Fruit fly (Drosophila melanogaster) whole organism, prepupa: ENCODE data around the gene siz.

Source experiments
- Blimp-1 ChIP-seq: fragments of 200-800 bp; sonication (Bioruptor generic); optimal IDR thresholded peaks from 3 replicates; lab custom pipeline; 2017; ENCODE audit warnings: missing biosample characterization, missing genetic modification characterization, mild to moderate bottlenecking, moderate library complexity, missing genetic modification reagents
- CG10631 ChIP-seq: fragments of 200-800 bp; sonication (Bioruptor generic); optimal IDR thresholded peaks from 2 replicates; lab custom pipeline; 2016; ENCODE audit warnings: missing biosample characterization, missing genetic modification characterization
- CG10669 ChIP-seq: fragments of 200-800 bp; sonication (Bioruptor generic); optimal IDR thresholded peaks from 3 replicates; lab custom pipeline; 2018; ENCODE audit warnings: missing biosample characterization, mild to moderate bottlenecking, missing genetic modification characterization, moderate library complexity
- CG11294 ChIP-seq: fragments of 200-800 bp; sonication (Bioruptor generic); IDR thresholded peaks from 2 replicates; pipeline ENCODE4 v1.3.6; 2022; ENCODE audit warnings: missing biosample characterization, missing genetic modification characterization
- CG11762 ChIP-seq: fragments of 200-800 bp; sonication (Bioruptor generic); optimal IDR thresholded peaks from 3 replicates; lab custom pipeline; 2016; ENCODE audit warnings: missing biosample characterization, missing genetic modification characterization; ENCODE audit not compliant: insufficient read depth
- CG11902 ChIP-seq: fragments of 200-800 bp; sonication (Bioruptor generic); optimal IDR thresholded peaks from 3 replicates; lab custom pipeline; 2016; ENCODE audit warnings: missing biosample characterization, missing genetic modification characterization
- CG1621 ChIP-seq: fragments of 200-800 bp; sonication (Bioruptor generic); optimal IDR thresholded peaks from 3 replicates; lab custom pipeline; 2018; ENCODE audit warnings: missing biosample characterization, mild to moderate bottlenecking, missing genetic modification characterization
- CG16779 ChIP-seq: fragments of 200-800 bp; sonication (Bioruptor generic); optimal IDR thresholded peaks from 3 replicates; lab custom pipeline; 2017; ENCODE audit warnings: missing biosample characterization, mild to moderate bottlenecking, missing genetic modification characterization
- CG31627 ChIP-seq: fragments of 200-800 bp; sonication (Bioruptor generic); optimal IDR thresholded peaks from 3 replicates; lab custom pipeline; 2016; ENCODE audit warnings: missing biosample characterization, missing genetic modification characterization
- CG32006 ChIP-seq: fragments of 200-800 bp; sonication (Bioruptor generic); optimal IDR thresholded peaks from 3 replicates; lab custom pipeline; 2017; ENCODE audit warnings: missing biosample characterization, mild to moderate bottlenecking, missing genetic modification characterization
- CG34406 ChIP-seq: fragments of 200-800 bp; sonication (Bioruptor generic); optimal IDR thresholded peaks from 3 replicates; lab custom pipeline; 2016; ENCODE audit warnings: missing biosample characterization, missing genetic modification characterization
- CG3919 ChIP-seq: fragments of 200-800 bp; sonication (Bioruptor generic); optimal IDR thresholded peaks from 3 replicates; lab custom pipeline; 2016; ENCODE audit warnings: missing biosample characterization, missing genetic modification characterization
- CG4318 ChIP-seq: fragments of 200-800 bp; sonication (Bioruptor generic); optimal IDR thresholded peaks from 3 replicates; lab custom pipeline; 2017; ENCODE audit warnings: missing biosample characterization, mild to moderate bottlenecking, missing genetic modification characterization
- CG6163 ChIP-seq: fragments of 200-800 bp; sonication (Bioruptor generic); IDR thresholded peaks from 3 replicates; pipeline ENCODE4 v1.3.6; 2022; ENCODE audit warnings: missing biosample characterization, missing genetic modification characterization
- CG6276 ChIP-seq: fragments of 200-800 bp; sonication (Bioruptor generic); optimal IDR thresholded peaks from 2 replicates; lab custom pipeline; 2017; ENCODE audit warnings: missing biosample characterization, mild to moderate bottlenecking, missing genetic modification characterization
- CG6792 ChIP-seq: fragments of 200-800 bp; sonication (Bioruptor generic); optimal IDR thresholded peaks from 3 replicates; lab custom pipeline; 2016; ENCODE audit warnings: missing biosample characterization, missing genetic modification characterization
- CG6808 ChIP-seq: fragments of 200-800 bp; sonication (Bioruptor generic); optimal IDR thresholded peaks from 3 replicates; lab custom pipeline; 2017; ENCODE audit warnings: missing biosample characterization, missing genetic modification characterization, mild to moderate bottlenecking, moderate library complexity, missing genetic modification reagents
- CG6854 ChIP-seq: fragments of 200-800 bp; sonication (Bioruptor generic); optimal IDR thresholded peaks from 2 replicates; lab custom pipeline; 2017; ENCODE audit warnings: missing biosample characterization, mild to moderate bottlenecking, missing genetic modification characterization
- CG7368 ChIP-seq: fragments of 200-800 bp; sonication (Bioruptor generic); optimal IDR thresholded peaks from 3 replicates; lab custom pipeline; 2016; ENCODE audit warnings: missing biosample characterization, missing genetic modification characterization
- CG8119 ChIP-seq: fragments of 200-800 bp; sonication (Bioruptor generic); IDR thresholded peaks from 3 replicates; pipeline ENCODE4 v1.3.6; 2022; ENCODE audit warnings: missing biosample characterization, missing genetic modification characterization
- CG8319 ChIP-seq: fragments of 200-800 bp; sonication (Bioruptor generic); optimal IDR thresholded peaks from 3 replicates; lab custom pipeline; 2016; ENCODE audit warnings: missing biosample characterization, missing genetic modification characterization
- CG8632 ChIP-seq: fragments of 200-800 bp; sonication (Bioruptor generic); optimal IDR thresholded peaks from 3 replicates; lab custom pipeline; 2016; ENCODE audit warnings: missing biosample characterization, missing genetic modification characterization
- CG9139 ChIP-seq: fragments of 200-800 bp; sonication (Bioruptor generic); optimal IDR thresholded peaks from 3 replicates; lab custom pipeline; 2017; ENCODE audit warnings: missing biosample characterization, mild to moderate bottlenecking, missing genetic modification characterization
- Eip75B ChIP-seq: fragments of 200-800 bp; sonication (Bioruptor generic); optimal IDR thresholded peaks from 3 replicates; lab custom pipeline; 2016; ENCODE audit warnings: missing biosample characterization, missing genetic modification characterization
- Eip93F ChIP-seq: fragments of 200-800 bp; sonication (Bioruptor generic); optimal IDR thresholded peaks from 2 replicates; lab custom pipeline; 2016; ENCODE audit warnings: missing biosample characterization, mild to moderate bottlenecking, missing genetic modification characterization
- Ets96B ChIP-seq: fragments of 200-800 bp; optimal IDR thresholded peaks from 2 replicates; lab custom pipeline; 2019; ENCODE audit warnings: missing biosample characterization, mild to moderate bottlenecking, missing genetic modification characterization, moderate library complexity
- Hr38 ChIP-seq: sonication (Bioruptor generic); optimal IDR thresholded peaks from 2 replicates; lab custom pipeline; 2016; ENCODE audit warnings: missing biosample characterization, missing genetic modification characterization
- Hr39 ChIP-seq: fragments of 200-800 bp; sonication (Bioruptor generic); optimal IDR thresholded peaks from 2 replicates; lab custom pipeline; 2016; ENCODE audit warnings: missing biosample characterization, missing genetic modification characterization
- Hr4 ChIP-seq: fragments of 200-800 bp; sonication (Bioruptor generic); optimal IDR thresholded peaks from 3 replicates; lab custom pipeline; 2016; ENCODE audit warnings: missing biosample characterization, missing genetic modification characterization
- Lpt ChIP-seq: fragments of 200-800 bp; sonication (Bioruptor generic); optimal IDR thresholded peaks from 3 replicates; lab custom pipeline; 2016; ENCODE audit warnings: missing biosample characterization, missing genetic modification characterization
- OdsH ChIP-seq: fragments of 200-800 bp; sonication (Bioruptor generic); optimal IDR thresholded peaks from 3 replicates; lab custom pipeline; 2016; ENCODE audit warnings: missing biosample characterization, missing genetic modification characterization
- Smox ChIP-seq: fragments of 200-800 bp; sonication (Bioruptor generic); optimal IDR thresholded peaks from 3 replicates; lab custom pipeline; 2016; ENCODE audit warnings: missing biosample characterization, missing genetic modification characterization
- Sox14 ChIP-seq: fragments of 200-800 bp; sonication (Bioruptor generic); optimal IDR thresholded peaks from 3 replicates; lab custom pipeline; 2016; ENCODE audit warnings: missing biosample characterization, missing genetic modification characterization
- Sox15 ChIP-seq: fragments of 200-800 bp; sonication (Bioruptor generic); optimal IDR thresholded peaks from 3 replicates; lab custom pipeline; 2016; ENCODE audit warnings: missing biosample characterization, missing genetic modification characterization
- acj6 ChIP-seq: fragments of 200-800 bp; sonication (Bioruptor generic); optimal IDR thresholded peaks from 3 replicates; lab custom pipeline; 2016; ENCODE audit warnings: missing biosample characterization, missing genetic modification characterization
- cyc ChIP-seq: fragments of 200-800 bp; sonication (Bioruptor generic); optimal IDR thresholded peaks from 3 replicates; lab custom pipeline; 2016; ENCODE audit warnings: missing biosample characterization, missing genetic modification characterization
- dac ChIP-seq: fragments of 200-800 bp; sonication (Bioruptor generic); optimal IDR thresholded peaks from 2 replicates; lab custom pipeline; 2017; ENCODE audit warnings: missing biosample characterization, mild to moderate bottlenecking, missing genetic modification characterization
- dsx ChIP-seq: fragments of 200-800 bp; optimal IDR thresholded peaks from 3 replicates; lab custom pipeline; 2019; ENCODE audit warnings: missing biosample characterization, mild to moderate bottlenecking, missing genetic modification characterization, moderate library complexity; ENCODE audit not compliant: poor library complexity, severe bottlenecking
- esn ChIP-seq: fragments of 200-800 bp; sonication (Bioruptor generic); optimal IDR thresholded peaks from 2 replicates; lab custom pipeline; 2016; ENCODE audit warnings: missing biosample characterization, mild to moderate bottlenecking, missing genetic modification characterization, moderate library complexity
- fd59A ChIP-seq: fragments of 200-800 bp; sonication (Bioruptor generic); optimal IDR thresholded peaks from 2 replicates; lab custom pipeline; 2017; ENCODE audit warnings: missing biosample characterization, mild to moderate bottlenecking, missing genetic modification characterization, missing genetic modification reagents
- fd85E ChIP-seq: fragments of 200-800 bp; sonication (Bioruptor generic); optimal IDR thresholded peaks from 3 replicates; lab custom pipeline; 2016; ENCODE audit warnings: missing biosample characterization, missing genetic modification characterization
- fkh ChIP-seq: fragments of 200-800 bp; sonication (Bioruptor generic); optimal IDR thresholded peaks from 3 replicates; lab custom pipeline; 2017; ENCODE audit warnings: missing biosample characterization, mild to moderate bottlenecking, missing genetic modification characterization, moderate library complexity
- lz ChIP-seq: fragments of 200-800 bp; sonication (Bioruptor generic); optimal IDR thresholded peaks from 3 replicates; lab custom pipeline; 2016; ENCODE audit warnings: missing biosample characterization, missing genetic modification characterization
- net ChIP-seq: fragments of 200-800 bp; sonication (Bioruptor generic); optimal IDR thresholded peaks from 3 replicates; lab custom pipeline; 2016; ENCODE audit warnings: missing biosample characterization, missing genetic modification characterization
- spab ChIP-seq: fragments of 200-800 bp; sonication (Bioruptor generic); optimal IDR thresholded peaks from 2 replicates; lab custom pipeline; 2017; ENCODE audit warnings: missing biosample characterization, mild to moderate bottlenecking, missing genetic modification characterization, missing genetic modification reagents
- ss ChIP-seq, 2 experiments: fragments of 200-800 bp; sonication (Bioruptor generic); optimal IDR thresholded peaks; 2 replicates in 1 of 2; 3 replicates in 1 of 2; lab custom pipeline; 2017 to 2018; ENCODE audit warnings: mild to moderate bottlenecking in 2 of 2, missing biosample characterization in 2 of 2, missing genetic modification characterization in 2 of 2, moderate library complexity in 1 of 2
- svp ChIP-seq: fragments of 200-800 bp; sonication (Bioruptor generic); peaks from one replicate; lab custom pipeline; 2016; ENCODE audit warnings: missing biosample characterization, missing genetic modification characterization
- topi ChIP-seq: fragments of 200-800 bp; sonication (Bioruptor generic); optimal IDR thresholded peaks from 3 replicates; lab custom pipeline; 2016; ENCODE audit warnings: missing biosample characterization, missing genetic modification characterization
- vri ChIP-seq: fragments of 200-800 bp; sonication (Bioruptor generic); optimal IDR thresholded peaks from 3 replicates; lab custom pipeline; 2016; ENCODE audit warnings: missing biosample characterization, mild to moderate bottlenecking, missing genetic modification characterization

The siz gene

dm6 chr3L:20986929-20987363 lies 47.4 kb upstream of the siz start (continued):
- TF ChIP-seq fd85E (GFP tag; lab: Kevin White, UChicago) (no peak), CG6808 (peak; percentile 71), CG8319 (GFP tag; lab: Kevin White, UChicago) (peak; percentile 33), CG6854 (GFP tag; lab: Kevin White, UChicago) (no peak), Sox15 (peak; percentile 50), CG11902 (peak; percentile 34), Ets96B (tag; lab: Kevin White, UChicago) (peak; percentile 84), CG9139 (GFP tag; lab: Kevin White, UChicago) (peak; percentile 73), topi (GFP tag; lab: Kevin White, UChicago) (peak; percentile 19), CG16779 (tag; lab: Kevin White, UChicago) (peak; percentile 65), vri (no peak), CG1621 (tag; lab: Kevin White, UChicago) (no peak), Hr4 (peak; percentile 73), CG8632 (GFP tag; lab: Kevin White, UChicago) (peak; percentile 81), svp (GFP tag; lab: Kevin White, UChicago) (peak; percentile 69), CG6276 (GFP tag; lab: Kevin White, UChicago) (peak; percentile 88), CG6163 (GFP tag; lab: Robert Waterston, UW) (no peak), CG8119 (GFP tag; lab: Robert Waterston, UW) (peak; percentile 80), OdsH (peak; percentile 79), CG4318 (peak; percentile 91), CG11762 (GFP tag; lab: Kevin White, UChicago) (peak; percentile 71), CG7368 (GFP tag; lab: Kevin White, UChicago) (peak; percentile 61), CG6792 (peak; percentile 63), spab (GFP tag; lab: Kevin White, UChicago) (peak; percentile 75), net (GFP tag; lab: Kevin White, UChicago) (peak; percentile 56), acj6 (GFP tag; lab: Kevin White, UChicago) (peak; percentile 73)

- TF ChIP-seq CG31627 (GFP tag; lab: Kevin White, UChicago) (no peak), CG11294 (GFP tag; lab: Robert Waterston, UW) (no peak), lz (GFP tag; lab: Kevin White, UChicago) (peak; percentile 0), CG8319 (GFP tag; lab: Kevin White, UChicago) (no peak), fd59A (GFP tag; lab: Kevin White, UChicago) (peak; percentile 56), acj6 (GFP tag; lab: Kevin White, UChicago) (peak; percentile 47), Lpt (no peak), CG10669 (GFP tag; lab: Kevin White, UChicago) (peak; percentile 30), Ets96B (tag; lab: Kevin White, UChicago) (peak; percentile 55), fd85E (GFP tag; lab: Kevin White, UChicago) (no peak), dsx (peak; percentile 20), Eip93F (no peak), CG3919 (GFP tag; lab: Kevin White, UChicago) (peak; percentile 13), fkh (GFP tag; lab: Kevin White, UChicago) (no peak), dac (GFP tag; lab: Kevin White, UChicago) (no peak), CG6808 (peak; percentile 24), CG34406 (GFP tag; lab: Kevin White, UChicago) (peak; percentile 17), Blimp-1 (GFP tag; lab: Kevin White, UChicago) (no peak), CG6792 (no peak), CG7368 (GFP tag; lab: Kevin White, UChicago) (no peak), CG11902 (no peak), Sox14 (GFP tag; lab: Kevin White, UChicago) (peak; percentile 3), Hr38 (GFP tag; lab: Kevin White, UChicago) (no peak), Eip75B (GFP tag; lab: Kevin White, UChicago) (peak; percentile 7), CG9139 (GFP tag; lab: Kevin White, UChicago) (no peak), Hr39 (GFP tag; lab: Kevin White, UChicago) (no peak), vri (no peak), esn (peak; percentile 18), ss (GFP tag; optimal IDR thresholded peaks at IDR 0.05; lab: Kevin White, UChicago) (peak in 1 of 2 experiments; percentile 27), cyc (no peak), Hr4 (no peak), CG4318 (no peak), CG6854 (GFP tag; lab: Kevin White, UChicago) (no peak), CG32006 (peak; percentile 39), Smox (GFP tag; lab: Kevin White, UChicago) (peak; percentile 16), CG10631 (peak; percentile 59)
Measured at dm6 chr3L:20987895-20988294, 46.4 kb upstream of the siz start.
